Worm (Caenorhabditis elegans): Measurements from ENCODE around the gene ZC250.5.

- TF ChIP-seq sma-9 (GFP tag; optimal IDR thresholded peaks at IDR 0.05): peak; percentile 60
- TF ChIP-seq sma-9 (tag; optimal IDR thresholded peaks at IDR 0.05): no peak
- TF ChIP-seq C34F6.9 (tag; optimal IDR thresholded peaks at IDR 0.05): no peak
- no peak for TF ChIP-seq nhr-25 (tag; optimal IDR thresholded peaks at IDR 0.05)
- TF ChIP-seq unc-62 (GFP tag; optimal IDR thresholded peaks at IDR 0.05): no peak
- no peak for TF ChIP-seq elt-3 (tag; optimal IDR thresholded peaks at IDR 0.05)
- TF ChIP-seq ztf-4 (tag; optimal IDR thresholded peaks at IDR 0.05): no peak
- no peak for TF ChIP-seq elt-1 (tag; optimal IDR thresholded peaks at IDR 0.05)
- TF ChIP-seq nhr-23 (tag; optimal IDR thresholded peaks at IDR 0.05): no peak
- TF ChIP-seq ztf-11 (tag; optimal IDR thresholded peaks at IDR 0.05): no peak
- TF ChIP-seq lsy-2 (tag; optimal IDR thresholded peaks at IDR 0.05): no peak
These were observed 37.1 kb downstream of the ZC250.5 start for ce11 chrV:5842507-5843144.

All from whole organism, L2 larva.